Fruit fly (Drosophila melanogaster) whole organism, embryonic: Measurements from ENCODE around the gene gb.

Source experiments
- C15 ChIP-seq: fragments of 200-800 bp; sonication (Bioruptor generic); IDR thresholded peaks from 3 replicates; pipeline ENCODE4 v1.3.6; 2022; ENCODE audit warnings: missing biosample characterization, missing genetic modification characterization
- CG11456 ChIP-seq: fragments of 200-800 bp; sonication (Bioruptor generic); IDR thresholded peaks from 3 replicates; pipeline ENCODE4 v1.3.6; 2022; ENCODE audit warnings: missing biosample characterization, missing genetic modification characterization
- CG13296 ChIP-seq: fragments of 200-800 bp; sonication (Bioruptor generic); optimal IDR thresholded peaks from 3 replicates; lab custom pipeline; 2018; ENCODE audit warnings: missing biosample characterization, mild to moderate bottlenecking, missing genetic modification characterization
- CG1529 ChIP-seq: fragments of 200-800 bp; sonication (Bioruptor generic); optimal IDR thresholded peaks from 3 replicates; lab custom pipeline; 2018; ENCODE audit warnings: missing biosample characterization, missing genetic modification characterization
- CG1792 ChIP-seq: fragments of 200-800 bp; sonication (Bioruptor generic); optimal IDR thresholded peaks from 2 replicates; lab custom pipeline; 2016; ENCODE audit warnings: missing biosample characterization, missing genetic modification characterization
- CG3163 ChIP-seq: fragments of 200-800 bp; sonication (Bioruptor generic); optimal IDR thresholded peaks from 3 replicates; lab custom pipeline; 2016; ENCODE audit warnings: missing biosample characterization, missing genetic modification characterization
- CG34422 ChIP-seq: fragments of 200-800 bp; sonication (Bioruptor generic); IDR thresholded peaks from 3 replicates; pipeline ENCODE4 v1.3.6; 2022; ENCODE audit warnings: missing biosample characterization, missing genetic modification characterization
- CG3995 ChIP-seq: fragments of 200-800 bp; sonication (Bioruptor generic); optimal IDR thresholded peaks from 3 replicates; lab custom pipeline; 2016; ENCODE audit warnings: missing biosample characterization, missing genetic modification characterization
- CG43689 ChIP-seq: fragments of 200-800 bp; sonication (Bioruptor generic); IDR thresholded peaks from 2 replicates; pipeline ENCODE4 v1.3.6; 2022; ENCODE audit warnings: missing biosample characterization, missing genetic modification characterization
- CG4404 ChIP-seq: fragments of 200-800 bp; sonication (Bioruptor generic); IDR thresholded peaks from 2 replicates; pipeline ENCODE4 v1.3.6; 2022; ENCODE audit warnings: missing biosample characterization, missing genetic modification characterization
- CG4730 ChIP-seq: fragments of 200-800 bp; sonication (Bioruptor generic); IDR thresholded peaks from 2 replicates; pipeline ENCODE4 v1.3.6; 2022; ENCODE audit warnings: missing biosample characterization, missing genetic modification characterization
- CG6854 ChIP-seq: fragments of 200-800 bp; sonication (Bioruptor generic); optimal IDR thresholded peaks from 3 replicates; lab custom pipeline; 2017; ENCODE audit warnings: missing biosample characterization, mild to moderate bottlenecking, missing genetic modification characterization
- CG7745 ChIP-seq: fragments of 200-800 bp; sonication (Bioruptor generic); optimal IDR thresholded peaks from 2 replicates; lab custom pipeline; 2018; ENCODE audit warnings: missing biosample characterization, mild to moderate bottlenecking, missing genetic modification characterization, moderate library complexity
- CG7987 ChIP-seq: fragments of 200-800 bp; sonication (Bioruptor generic); optimal IDR thresholded peaks from 2 replicates; lab custom pipeline; 2018; ENCODE audit warnings: missing biosample characterization, mild to moderate bottlenecking, missing genetic modification characterization, moderate library complexity
- CG9437 ChIP-seq: fragments of 200-800 bp; sonication (Bioruptor generic); optimal IDR thresholded peaks from 2 replicates; lab custom pipeline; 2018; ENCODE audit warnings: missing biosample characterization, mild to moderate bottlenecking, missing genetic modification characterization
- Chrac-16 ChIP-seq: fragments of 200-800 bp; sonication (Bioruptor generic); optimal IDR thresholded peaks from 3 replicates; lab custom pipeline; 2016; ENCODE audit warnings: missing biosample characterization, missing genetic modification characterization
- D ChIP-seq, 2 experiments: fragments of 200-800 bp in 1 of 2; fragments of >200 bp in 1 of 2; sonication (Bioruptor generic) in 1 of 2; optimal IDR thresholded peaks; 2 replicates in 1 of 2; 3 replicates in 1 of 2; lab custom pipeline; 2017; ENCODE audit warnings: mild to moderate bottlenecking in 1 of 2, missing biosample characterization in 1 of 2, missing genetic modification characterization in 1 of 2, missing genetic modification reagents in 1 of 2
- Ets65A ChIP-seq: fragments of 200-800 bp; sonication (Bioruptor generic); peaks from one replicate; lab custom pipeline; 2016; ENCODE audit warnings: missing biosample characterization, missing genetic modification characterization
- HLHmδ ChIP-seq: fragments of 200-800 bp; sonication (Bioruptor generic); optimal IDR thresholded peaks from 2 replicates; lab custom pipeline; 2018; ENCODE audit warnings: missing biosample characterization, mild to moderate bottlenecking, missing genetic modification characterization, moderate library complexity
- Kr ChIP-seq: fragments of 200-800 bp; sonication (Bioruptor generic); optimal IDR thresholded peaks from 2 replicates; lab custom pipeline; 2017; ENCODE audit warnings: missing biosample characterization, mild to moderate bottlenecking, missing genetic modification characterization
- Myb ChIP-seq: fragments of 200-800 bp; sonication (Bioruptor generic); optimal IDR thresholded peaks from 2 replicates; lab custom pipeline; 2016; ENCODE audit warnings: missing biosample characterization, missing genetic modification characterization
- Opbp ChIP-seq: fragments of 200-800 bp; sonication (Bioruptor generic); IDR thresholded peaks from 3 replicates; pipeline ENCODE4 v1.3.6; 2022; ENCODE audit warnings: missing biosample characterization, missing genetic modification characterization; ENCODE audit not compliant: partially characterized antibody
- Pdp1 ChIP-seq, 2 experiments: fragments of 200-800 bp; sonication (Bioruptor generic); optimal IDR thresholded peaks; 3 replicates each; lab custom pipeline; 2016; ENCODE audit warnings: missing biosample characterization in 2 of 2, missing genetic modification characterization in 2 of 2, mild to moderate bottlenecking in 1 of 2, moderate library complexity in 1 of 2
- Poxn ChIP-seq: fragments of 200-800 bp; sonication (Bioruptor generic); IDR thresholded peaks from 2 replicates; pipeline ENCODE4 v1.3.6; 2022; ENCODE audit warnings: missing biosample characterization, missing genetic modification characterization
- Sox102F ChIP-seq: fragments of 200-800 bp; sonication (Bioruptor generic); optimal IDR thresholded peaks from 2 replicates; lab custom pipeline; 2018; ENCODE audit warnings: missing biosample characterization, mild to moderate bottlenecking, missing genetic modification characterization, moderate library complexity
- amos ChIP-seq: fragments of 200-800 bp; sonication (Bioruptor generic); IDR thresholded peaks from 2 replicates; pipeline ENCODE4 v1.3.6; 2022; ENCODE audit warnings: missing biosample characterization, missing genetic modification characterization; ENCODE audit not compliant: partially characterized antibody
- ash1 ChIP-seq: fragments of 200-800 bp; sonication (Bioruptor generic); optimal IDR thresholded peaks from 2 replicates; lab custom pipeline; 2018; ENCODE audit warnings: missing biosample characterization, mild to moderate bottlenecking, missing genetic modification characterization
- bsh ChIP-seq, 2 experiments: fragments of 200-800 bp; sonication (Bioruptor generic); optimal IDR thresholded peaks; 2 replicates each; lab custom pipeline; 2017 to 2018; ENCODE audit warnings: mild to moderate bottlenecking in 2 of 2, missing biosample characterization in 2 of 2, missing genetic modification characterization in 2 of 2, moderate library complexity in 1 of 2
- cg ChIP-seq: fragments of 200-800 bp; sonication (Bioruptor generic); optimal IDR thresholded peaks from 3 replicates; lab custom pipeline; 2019; ENCODE audit warnings: missing biosample characterization, mild to moderate bottlenecking, missing genetic modification characterization, moderate library complexity
- dmrt11E ChIP-seq: fragments of 200-800 bp; sonication (Bioruptor generic); optimal IDR thresholded peaks from 3 replicates; lab custom pipeline; 2018; ENCODE audit warnings: missing biosample characterization, mild to moderate bottlenecking, missing genetic modification characterization, moderate library complexity
- emc ChIP-seq: fragments of 200-800 bp; sonication (Bioruptor generic); optimal IDR thresholded peaks from 2 replicates; lab custom pipeline; 2016; ENCODE audit warnings: missing biosample characterization, missing genetic modification characterization
- ewg ChIP-seq: fragments of 200-800 bp; sonication (Bioruptor generic); optimal IDR thresholded peaks from 3 replicates; lab custom pipeline; 2017; ENCODE audit warnings: mild to moderate bottlenecking, missing biosample characterization, missing genetic modification reagents, missing genetic modification characterization
- fd96Cb ChIP-seq: fragments of 200-800 bp; sonication (Bioruptor generic); optimal IDR thresholded peaks from 2 replicates; lab custom pipeline; 2018; ENCODE audit warnings: missing biosample characterization, mild to moderate bottlenecking, missing genetic modification characterization, moderate library complexity
- gem ChIP-seq: fragments of 200-800 bp; sonication (Bioruptor generic); optimal IDR thresholded peaks from 2 replicates; lab custom pipeline; 2019; ENCODE audit warnings: missing biosample characterization, mild to moderate bottlenecking, missing genetic modification characterization, moderate library complexity
- grn ChIP-seq: fragments of 200-800 bp; sonication (Bioruptor generic); optimal IDR thresholded peaks from 3 replicates; lab custom pipeline; 2017; ENCODE audit warnings: missing biosample characterization, missing genetic modification characterization
- inv ChIP-seq: fragments of 200-800 bp; sonication (Bioruptor generic); IDR thresholded peaks from 2 replicates; pipeline ENCODE4 v1.3.6; 2022; ENCODE audit warnings: missing biosample characterization, missing genetic modification characterization; ENCODE audit not compliant: partially characterized antibody
- lab ChIP-seq: fragments of 200-800 bp; sonication (Bioruptor generic); optimal IDR thresholded peaks from 3 replicates; lab custom pipeline; 2017; ENCODE audit warnings: missing biosample characterization, missing genetic modification characterization, mild to moderate bottlenecking, moderate library complexity, missing genetic modification reagents
- lola ChIP-seq, 3 experiments: fragments of >200 bp in 2 of 3; fragments of 200-800 bp in 1 of 3; sonication (Bioruptor generic) in 1 of 3; optimal IDR thresholded peaks; 2 replicates each; lab custom pipeline; 2017 to 2019; ENCODE audit warnings: missing biosample characterization in 3 of 3, missing genetic modification characterization in 3 of 3, mild to moderate bottlenecking in 1 of 3, moderate library complexity in 1 of 3
- p53 ChIP-seq: fragments of 200-800 bp; sonication (Bioruptor generic); optimal IDR thresholded peaks from 2 replicates; lab custom pipeline; 2016; ENCODE audit warnings: missing biosample characterization, missing genetic modification characterization
- prd ChIP-seq, 3 experiments: fragments of >200 bp in 2 of 3; fragments of 200-800 bp in 1 of 3; sonication (Bioruptor generic) in 1 of 3; optimal IDR thresholded peaks in 2 of 3; IDR thresholded peaks in 1 of 3; 2 replicates in 2 of 3; 3 replicates in 1 of 3; pipeline versions ENCODE4 v1.3.6 to Lab custom; 2017 to 2022; ENCODE audit warnings: missing biosample characterization in 1 of 3, missing genetic modification characterization in 1 of 3
- row ChIP-seq: fragments of 200-800 bp; sonication (Bioruptor generic); IDR thresholded peaks from 3 replicates; pipeline ENCODE4 v1.3.6; 2022; ENCODE audit warnings: missing biosample characterization, missing genetic modification characterization
- sim ChIP-seq: fragments of 200-800 bp; sonication (Bioruptor generic); IDR thresholded peaks from 2 replicates; pipeline ENCODE4 v1.3.6; 2022; ENCODE audit warnings: missing biosample characterization, missing genetic modification characterization
- sisA ChIP-seq: fragments of 200-800 bp; sonication (Bioruptor generic); IDR thresholded peaks from 2 replicates; pipeline ENCODE4 v1.3.6; 2022; ENCODE audit warnings: missing biosample characterization, missing genetic modification characterization
- toy ChIP-seq: fragments of 200-800 bp; sonication (Bioruptor generic); IDR thresholded peaks from 2 replicates; pipeline ENCODE4 v1.3.6; 2022; ENCODE audit warnings: missing biosample characterization, missing genetic modification characterization
- trem ChIP-seq: fragments of 200-800 bp; optimal IDR thresholded peaks from 3 replicates; lab custom pipeline; 2019; ENCODE audit warnings: missing biosample characterization, mild to moderate bottlenecking, missing genetic modification characterization, moderate library complexity
- twi ChIP-seq: fragments of 200-800 bp; optimal IDR thresholded peaks from 2 replicates; lab custom pipeline; 2019; ENCODE audit warnings: missing biosample characterization, mild to moderate bottlenecking, missing genetic modification characterization, moderate library complexity
- zfh1 ChIP-seq: fragments of 200-800 bp; sonication (Bioruptor generic); IDR thresholded peaks from 3 replicates; pipeline ENCODE4 v1.3.6; 2022; ENCODE audit warnings: missing biosample characterization, missing genetic modification characterization

gb gene

dm6 chr3R:27148812-27149769, 37.0 kb upstream of the gb start (continued):
- TF ChIP-seq D (optimal IDR thresholded peaks at IDR 0.05; lab: Kevin White, UChicago) (no peak), D (GFP tag; optimal IDR thresholded peaks at IDR 0.05; lab: Kevin White, UChicago) (peak; percentile 6), ewg (no peak), grn (GFP tag; lab: Kevin White, UChicago) (peak; percentile 83), CG13296 (GFP tag; lab: Kevin White, UChicago) (no peak), C15 (GFP tag; lab: Robert Waterston, UW) (no peak), trem (tag; lab: Kevin White, UChicago) (no peak), ash1 (GFP tag; lab: Kevin White, UChicago) (no peak), CG3163 (no peak), CG7987 (no peak), row (no peak), toy (GFP tag; lab: Robert Waterston, UW) (no peak), dmrt11E (tag; lab: Kevin White, UChicago) (no peak), Myb (GFP tag; lab: Kevin White, UChicago) (no peak)

DNA sequence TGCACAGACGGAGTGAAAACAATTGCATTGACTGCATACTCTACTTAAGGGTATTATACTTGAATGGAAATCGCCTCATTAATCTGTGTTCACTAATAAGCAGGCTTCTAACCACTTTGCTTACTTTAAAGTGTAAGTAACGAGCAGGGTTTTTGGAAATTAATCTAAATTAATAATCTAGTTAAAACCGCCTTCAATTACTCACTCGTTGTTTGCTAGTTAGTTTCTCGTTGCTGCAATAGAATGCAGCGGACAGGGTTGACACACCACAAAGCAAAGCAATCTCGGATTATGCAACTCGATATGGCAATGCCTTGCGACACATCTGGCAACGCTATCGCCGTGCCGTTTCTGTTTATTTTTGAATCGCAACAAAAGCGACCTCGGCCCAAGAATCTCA, 27.9 kb upstream of the gb start:
- TF ChIP-seq fd96Cb (tag; lab: Kevin White, UChicago) = peak; percentile 12
- TF ChIP-seq CG6854 = no peak
- no peak for TF ChIP-seq CG4730 (GFP tag; lab: Robert Waterston, UW)
- TF ChIP-seq CG1792 (GFP tag; lab: Kevin White, UChicago) = no peak
- no peak for TF ChIP-seq prd (optimal IDR thresholded peaks at IDR 0.05; lab: Kevin White, UChicago)
- TF ChIP-seq prd (GFP tag; IDR thresholded peaks at IDR 0.05; lab: Robert Waterston, UW) = no peak; the same call in 2 of the 3 replicates
- no peak for TF ChIP-seq CG7745 (tag; lab: Kevin White, UChicago)
- TF ChIP-seq CG43689 (GFP tag; lab: Robert Waterston, UW) = no peak
- TF ChIP-seq CG11456 (GFP tag; lab: Robert Waterston, UW) = no peak
- no peak for TF ChIP-seq CG3995
- TF ChIP-seq sisA = no peak
- TF ChIP-seq Chrac-16 (GFP tag; lab: Kevin White, UChicago) = no peak
- TF ChIP-seq lola (GFP tag; optimal IDR thresholded peaks at IDR 0.05; lab: Kevin White, UChicago) = no peak
- no peak for TF ChIP-seq emc
- TF ChIP-seq CG4404 (GFP tag; lab: Robert Waterston, UW) = no peak
- TF ChIP-seq Ets65A (GFP tag; lab: Kevin White, UChicago) = peak; percentile 33
- TF ChIP-seq Poxn (GFP tag; lab: Robert Waterston, UW) = no peak
- TF ChIP-seq cg (GFP tag; lab: Kevin White, UChicago) = no peak
- TF ChIP-seq Sox102F (GFP tag; lab: Kevin White, UChicago) = peak; percentile 31
- no peak for TF ChIP-seq CG34422
- TF ChIP-seq amos = no peak
- no peak for TF ChIP-seq p53 (GFP tag; lab: Kevin White, UChicago)
- peak in 1 of 2 experiments; percentile 13 for TF ChIP-seq bsh (GFP tag; optimal IDR thresholded peaks at IDR 0.05; lab: Kevin White, UChicago)
- TF ChIP-seq gem (tag; lab: Kevin White, UChicago) = peak; percentile 37
- no peak for TF ChIP-seq CG1529 (GFP tag; lab: Kevin White, UChicago)
- TF ChIP-seq inv (GFP tag; lab: Robert Waterston, UW) = no peak
- no peak for TF ChIP-seq twi (tag; lab: Kevin White, UChicago)
- no peak for TF ChIP-seq HLHmδ
- TF ChIP-seq zfh1 (GFP tag; lab: Robert Waterston, UW) = 0 out of 3 replicates have a peak, but pooled peaks have one; percentile 6
- TF ChIP-seq lab (GFP tag; lab: Kevin White, UChicago) = no peak
- TF ChIP-seq sim (GFP tag; lab: Robert Waterston, UW) = no peak
- peak; percentile 26; the same call in 1 of the 3 replicates for TF ChIP-seq Opbp
- TF ChIP-seq Kr (GFP tag; lab: Kevin White, UChicago) = no peak
- TF ChIP-seq Pdp1 (GFP tag; optimal IDR thresholded peaks at IDR 0.05; lab: Kevin White, UChicago) = peak in 1 of 2 experiments; percentile 84
- no peak for TF ChIP-seq CG9437 (GFP tag; lab: Kevin White, UChicago)
